Fruit fly (Drosophila melanogaster) ovary, adult (tissue): Measurements from ENCODE around the gene rsh.
A peak's percentile ranks its signal among the peaks of the same experiment; 100 is the strongest.

Source experiments
- CG17801 ChIP-seq: fragments of 200-800 bp; optimal IDR thresholded peaks from 2 replicates; lab custom pipeline; 2019; ENCODE audit warnings: missing biosample characterization, mild to moderate bottlenecking, missing genetic modification characterization, moderate library complexity; ENCODE audit not compliant: partially characterized antibody

rsh gene

dm6 chrX:13023777-13024176, 35.4 kb downstream of the rsh start:
- TF ChIP-seq CG17801 (GFP tag; lab: Kevin White, UChicago), result no peak

dm6 chrX:13055228-13055627, 66.8 kb downstream of the rsh start, which contains the start of gene CG12715:
Gene CG12715 (minus strand): TSS chrX:13055328.
- TF ChIP-seq CG17801 (GFP tag; lab: Kevin White, UChicago), result no peak

dm6 chrX:13087333-13087828, 99.0 kb downstream of the rsh start:
- peak; percentile 57 for TF ChIP-seq CG17801 (GFP tag; lab: Kevin White, UChicago)

dm6 chrX:13088025-13088805, 99.8 kb downstream of the rsh start:
- no peak for TF ChIP-seq CG17801 (GFP tag; lab: Kevin White, UChicago)

dm6 chrX:13089375-13089774, 101.0 kb downstream of the rsh start:
- TF ChIP-seq CG17801 (GFP tag; lab: Kevin White, UChicago), result no peak

DNA sequence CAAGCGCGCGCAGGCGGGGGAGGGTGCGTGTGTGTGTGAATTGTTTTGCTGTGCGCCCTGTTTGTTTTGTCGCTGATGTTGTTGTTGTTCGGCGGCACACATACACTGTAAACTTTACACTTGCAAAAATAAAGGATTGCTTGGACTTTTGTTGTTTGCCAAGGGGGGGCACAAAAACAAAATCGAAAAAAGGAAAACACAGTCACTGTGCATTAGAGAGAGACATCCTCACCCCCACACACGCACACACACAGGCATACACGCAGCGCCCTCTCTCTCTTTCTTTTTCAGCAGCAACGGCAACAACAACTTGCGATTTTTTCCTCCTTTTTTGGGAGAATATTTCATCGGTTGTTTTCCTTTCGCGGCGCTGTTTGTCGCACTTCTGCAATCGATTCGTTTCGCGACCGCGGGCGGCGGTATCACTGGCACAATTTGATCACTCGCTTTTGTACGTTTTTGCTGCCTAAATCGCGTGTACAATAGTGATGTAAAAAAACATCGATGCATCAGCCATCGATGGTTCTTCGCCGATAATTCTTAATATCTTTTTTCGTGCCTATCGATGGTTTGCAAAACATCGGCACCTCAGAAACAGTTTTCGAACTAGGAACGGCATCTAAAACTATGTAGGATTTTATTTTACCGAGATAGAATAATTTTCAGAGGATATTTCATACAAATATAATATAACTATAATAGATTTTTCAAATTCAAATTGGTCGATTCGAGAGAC, 101.7 kb downstream of the rsh start, which contains the start of gene hep:
Gene hep (minus strand): TSS at position 515 of the 736 bp plus-strand sequence.
- TF ChIP-seq CG17801 (GFP tag; lab: Kevin White, UChicago), result no peak

- TF ChIP-seq CG17801 (GFP tag; lab: Kevin White, UChicago), result no peak
Observed at dm6 chrX:13090656-13091261, 102.3 kb downstream of the rsh start, which contains the start of gene lic. Gene lic (plus strand): TSS chrX:13091145.

DNA sequence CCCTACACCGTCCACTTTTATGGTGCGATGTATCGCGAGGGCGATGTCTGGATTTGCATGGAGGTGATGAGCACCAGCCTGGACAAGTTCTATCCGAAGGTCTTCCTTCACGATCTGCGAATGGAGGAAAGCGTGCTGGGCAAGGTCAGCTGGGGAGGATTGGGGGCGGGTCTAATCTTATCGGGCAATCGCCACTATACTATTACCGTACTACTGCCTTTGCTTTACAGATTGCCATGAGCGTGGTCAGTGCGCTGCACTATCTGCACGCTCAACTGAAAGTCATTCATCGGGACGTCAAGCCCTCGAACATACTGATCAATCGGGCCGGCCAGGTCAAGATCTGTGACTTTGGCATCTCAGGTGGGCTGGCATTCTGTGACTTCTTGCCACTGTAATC, 103.4 kb downstream of the rsh start:
- no peak for TF ChIP-seq CG17801 (GFP tag; lab: Kevin White, UChicago)

dm6 chrX:13094085-13094764, 105.8 kb downstream of the rsh start, which contains the start of gene CG2200:
Gene CG2200 (plus strand): TSS chrX:13094299.
- TF ChIP-seq CG17801 (GFP tag; lab: Kevin White, UChicago), result peak; percentile 74

- TF ChIP-seq CG17801 (GFP tag; lab: Kevin White, UChicago), result no peak
Observed at dm6 chrX:13099919-13100318, 111.5 kb downstream of the rsh start.

DNA sequence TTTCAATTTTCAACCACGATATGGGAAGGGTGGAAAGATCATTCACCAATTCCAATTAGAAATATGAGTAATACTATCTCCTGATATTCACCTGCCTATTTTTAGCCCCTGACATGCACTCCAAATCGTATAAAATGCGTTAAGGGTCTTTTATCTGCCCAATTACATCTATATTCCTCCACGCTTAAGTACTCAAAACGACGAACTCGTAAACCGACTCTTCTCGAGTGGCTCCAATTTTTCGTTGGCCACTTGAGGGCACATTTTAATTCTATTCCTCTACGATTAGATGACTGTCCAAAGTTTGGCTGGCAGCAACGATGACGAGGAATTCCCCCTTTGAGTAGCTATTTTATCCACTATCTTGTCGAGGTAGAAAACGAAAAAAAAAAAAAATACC, 113.4 kb downstream of the rsh start:
- TF ChIP-seq CG17801 (GFP tag; lab: Kevin White, UChicago), result no peak

DNA sequence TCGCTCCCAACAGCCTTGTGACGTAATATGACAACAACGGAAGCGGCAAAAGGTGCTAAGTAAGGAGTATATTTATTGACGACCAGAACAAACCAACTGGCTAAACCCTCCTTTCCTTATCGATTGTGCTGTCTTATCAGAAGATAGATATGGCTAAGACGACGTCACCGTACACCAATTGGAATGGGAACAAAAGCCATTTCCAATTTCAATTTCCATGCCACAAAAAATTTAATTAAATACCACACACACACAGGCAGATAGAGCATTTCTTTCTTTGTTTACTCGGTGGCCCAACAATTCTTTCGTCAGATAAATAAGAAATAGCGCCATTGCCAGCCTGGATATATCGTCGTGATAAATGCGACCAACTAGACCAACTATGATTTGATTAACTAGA, 116.2 kb downstream of the rsh start:
- TF ChIP-seq CG17801 (GFP tag; lab: Kevin White, UChicago), result no peak

- peak; percentile 50 for TF ChIP-seq CG17801 (GFP tag; lab: Kevin White, UChicago)
Observed at dm6 chrX:13105220-13105619, 116.8 kb downstream of the rsh start.

dm6 chrX:13108144-13108824, 119.9 kb downstream of the rsh start, which contains the start of gene Fer3HCH:
Gene Fer3HCH (minus strand): TSS chrX:13108194.
- TF ChIP-seq CG17801 (GFP tag; lab: Kevin White, UChicago), result peak; percentile 3
